Fruit fly (Drosophila melanogaster) whole organism, prepupa: Measurements from ENCODE around the gene CG1738.

Experiments
- CG10631 ChIP-seq: fragments of 200-800 bp; sonication (Bioruptor generic); optimal IDR thresholded peaks from 2 replicates; lab custom pipeline; 2016; ENCODE audit warnings: missing biosample characterization, missing genetic modification characterization
- CG10669 ChIP-seq: fragments of 200-800 bp; sonication (Bioruptor generic); optimal IDR thresholded peaks from 3 replicates; lab custom pipeline; 2018; ENCODE audit warnings: missing biosample characterization, mild to moderate bottlenecking, missing genetic modification characterization, moderate library complexity
- CG11762 ChIP-seq: fragments of 200-800 bp; sonication (Bioruptor generic); optimal IDR thresholded peaks from 3 replicates; lab custom pipeline; 2016; ENCODE audit warnings: missing biosample characterization, missing genetic modification characterization; ENCODE audit not compliant: insufficient read depth
- CG11902 ChIP-seq: fragments of 200-800 bp; sonication (Bioruptor generic); optimal IDR thresholded peaks from 3 replicates; lab custom pipeline; 2016; ENCODE audit warnings: missing biosample characterization, missing genetic modification characterization
- CG3032 ChIP-seq: fragments of 200-800 bp; optimal IDR thresholded peaks from 2 replicates; lab custom pipeline; 2019; ENCODE audit warnings: missing biosample characterization, mild to moderate bottlenecking, missing genetic modification characterization, moderate library complexity
- CG31627 ChIP-seq: fragments of 200-800 bp; sonication (Bioruptor generic); optimal IDR thresholded peaks from 3 replicates; lab custom pipeline; 2016; ENCODE audit warnings: missing biosample characterization, missing genetic modification characterization
- CG32006 ChIP-seq: fragments of 200-800 bp; sonication (Bioruptor generic); optimal IDR thresholded peaks from 3 replicates; lab custom pipeline; 2017; ENCODE audit warnings: missing biosample characterization, mild to moderate bottlenecking, missing genetic modification characterization
- CG3919 ChIP-seq: fragments of 200-800 bp; sonication (Bioruptor generic); optimal IDR thresholded peaks from 3 replicates; lab custom pipeline; 2016; ENCODE audit warnings: missing biosample characterization, missing genetic modification characterization
- CG4318 ChIP-seq: fragments of 200-800 bp; sonication (Bioruptor generic); optimal IDR thresholded peaks from 3 replicates; lab custom pipeline; 2017; ENCODE audit warnings: missing biosample characterization, mild to moderate bottlenecking, missing genetic modification characterization
- CG6163 ChIP-seq: fragments of 200-800 bp; sonication (Bioruptor generic); IDR thresholded peaks from 3 replicates; pipeline ENCODE4 v1.3.6; 2022; ENCODE audit warnings: missing biosample characterization, missing genetic modification characterization
- CG6276 ChIP-seq: fragments of 200-800 bp; sonication (Bioruptor generic); optimal IDR thresholded peaks from 2 replicates; lab custom pipeline; 2017; ENCODE audit warnings: missing biosample characterization, mild to moderate bottlenecking, missing genetic modification characterization
- CG6792 ChIP-seq: fragments of 200-800 bp; sonication (Bioruptor generic); optimal IDR thresholded peaks from 3 replicates; lab custom pipeline; 2016; ENCODE audit warnings: missing biosample characterization, missing genetic modification characterization
- CG6808 ChIP-seq: fragments of 200-800 bp; sonication (Bioruptor generic); optimal IDR thresholded peaks from 3 replicates; lab custom pipeline; 2017; ENCODE audit warnings: missing biosample characterization, missing genetic modification characterization, mild to moderate bottlenecking, moderate library complexity, missing genetic modification reagents
- CG8119 ChIP-seq: fragments of 200-800 bp; sonication (Bioruptor generic); IDR thresholded peaks from 3 replicates; pipeline ENCODE4 v1.3.6; 2022; ENCODE audit warnings: missing biosample characterization, missing genetic modification characterization
- CG8632 ChIP-seq: fragments of 200-800 bp; sonication (Bioruptor generic); optimal IDR thresholded peaks from 3 replicates; lab custom pipeline; 2016; ENCODE audit warnings: missing biosample characterization, missing genetic modification characterization
- CG9139 ChIP-seq: fragments of 200-800 bp; sonication (Bioruptor generic); optimal IDR thresholded peaks from 3 replicates; lab custom pipeline; 2017; ENCODE audit warnings: missing biosample characterization, mild to moderate bottlenecking, missing genetic modification characterization
- Eip78C ChIP-seq: fragments of 200-800 bp; sonication (Bioruptor generic); peaks from one replicate; lab custom pipeline; 2016; ENCODE audit warnings: missing biosample characterization, missing genetic modification characterization
- Eip93F ChIP-seq: fragments of 200-800 bp; sonication (Bioruptor generic); optimal IDR thresholded peaks from 2 replicates; lab custom pipeline; 2016; ENCODE audit warnings: missing biosample characterization, mild to moderate bottlenecking, missing genetic modification characterization
- Ets21C ChIP-seq: fragments of 200-800 bp; sonication (Bioruptor generic); optimal IDR thresholded peaks from 3 replicates; lab custom pipeline; 2016; ENCODE audit warnings: missing biosample characterization, missing genetic modification characterization
- Ets96B ChIP-seq: fragments of 200-800 bp; optimal IDR thresholded peaks from 2 replicates; lab custom pipeline; 2019; ENCODE audit warnings: missing biosample characterization, mild to moderate bottlenecking, missing genetic modification characterization, moderate library complexity
- Gug ChIP-seq: fragments of 200-800 bp; sonication (Bioruptor generic); IDR thresholded peaks from 2 replicates; pipeline ENCODE4 v1.3.6; 2022; ENCODE audit warnings: missing biosample characterization, missing genetic modification characterization
- Hr39 ChIP-seq: fragments of 200-800 bp; sonication (Bioruptor generic); optimal IDR thresholded peaks from 2 replicates; lab custom pipeline; 2016; ENCODE audit warnings: missing biosample characterization, missing genetic modification characterization
- Hr4 ChIP-seq: fragments of 200-800 bp; sonication (Bioruptor generic); optimal IDR thresholded peaks from 3 replicates; lab custom pipeline; 2016; ENCODE audit warnings: missing biosample characterization, missing genetic modification characterization
- Lpt ChIP-seq: fragments of 200-800 bp; sonication (Bioruptor generic); optimal IDR thresholded peaks from 3 replicates; lab custom pipeline; 2016; ENCODE audit warnings: missing biosample characterization, missing genetic modification characterization
- OdsH ChIP-seq: fragments of 200-800 bp; sonication (Bioruptor generic); optimal IDR thresholded peaks from 3 replicates; lab custom pipeline; 2016; ENCODE audit warnings: missing biosample characterization, missing genetic modification characterization
- Smox ChIP-seq: fragments of 200-800 bp; sonication (Bioruptor generic); optimal IDR thresholded peaks from 3 replicates; lab custom pipeline; 2016; ENCODE audit warnings: missing biosample characterization, missing genetic modification characterization
- Sox14 ChIP-seq: fragments of 200-800 bp; sonication (Bioruptor generic); optimal IDR thresholded peaks from 3 replicates; lab custom pipeline; 2016; ENCODE audit warnings: missing biosample characterization, missing genetic modification characterization
- Sox15 ChIP-seq: fragments of 200-800 bp; sonication (Bioruptor generic); optimal IDR thresholded peaks from 3 replicates; lab custom pipeline; 2016; ENCODE audit warnings: missing biosample characterization, missing genetic modification characterization
- achi ChIP-seq: fragments of 200-800 bp; sonication (Bioruptor generic); optimal IDR thresholded peaks from 3 replicates; lab custom pipeline; 2016; ENCODE audit warnings: missing biosample characterization, missing genetic modification characterization
- acj6 ChIP-seq: fragments of 200-800 bp; sonication (Bioruptor generic); optimal IDR thresholded peaks from 3 replicates; lab custom pipeline; 2016; ENCODE audit warnings: missing biosample characterization, missing genetic modification characterization
- cyc ChIP-seq: fragments of 200-800 bp; sonication (Bioruptor generic); optimal IDR thresholded peaks from 3 replicates; lab custom pipeline; 2016; ENCODE audit warnings: missing biosample characterization, missing genetic modification characterization
- dac ChIP-seq: fragments of 200-800 bp; sonication (Bioruptor generic); optimal IDR thresholded peaks from 2 replicates; lab custom pipeline; 2017; ENCODE audit warnings: missing biosample characterization, mild to moderate bottlenecking, missing genetic modification characterization
- dsx ChIP-seq: fragments of 200-800 bp; optimal IDR thresholded peaks from 3 replicates; lab custom pipeline; 2019; ENCODE audit warnings: missing biosample characterization, mild to moderate bottlenecking, missing genetic modification characterization, moderate library complexity; ENCODE audit not compliant: poor library complexity, severe bottlenecking
- eg ChIP-seq: fragments of 200-800 bp; sonication (Bioruptor generic); IDR thresholded peaks from 3 replicates; pipeline ENCODE4 v1.3.6; 2022; ENCODE audit warnings: missing biosample characterization, missing genetic modification characterization
- esn ChIP-seq: fragments of 200-800 bp; sonication (Bioruptor generic); optimal IDR thresholded peaks from 2 replicates; lab custom pipeline; 2016; ENCODE audit warnings: missing biosample characterization, mild to moderate bottlenecking, missing genetic modification characterization, moderate library complexity
- fd59A ChIP-seq: fragments of 200-800 bp; sonication (Bioruptor generic); optimal IDR thresholded peaks from 2 replicates; lab custom pipeline; 2017; ENCODE audit warnings: missing biosample characterization, mild to moderate bottlenecking, missing genetic modification characterization, missing genetic modification reagents
- fd85E ChIP-seq: fragments of 200-800 bp; sonication (Bioruptor generic); optimal IDR thresholded peaks from 3 replicates; lab custom pipeline; 2016; ENCODE audit warnings: missing biosample characterization, missing genetic modification characterization
- fkh ChIP-seq: fragments of 200-800 bp; sonication (Bioruptor generic); optimal IDR thresholded peaks from 3 replicates; lab custom pipeline; 2017; ENCODE audit warnings: missing biosample characterization, mild to moderate bottlenecking, missing genetic modification characterization, moderate library complexity
- net ChIP-seq: fragments of 200-800 bp; sonication (Bioruptor generic); optimal IDR thresholded peaks from 3 replicates; lab custom pipeline; 2016; ENCODE audit warnings: missing biosample characterization, missing genetic modification characterization
- pdm3 ChIP-seq: fragments of 200-800 bp; sonication (Bioruptor generic); optimal IDR thresholded peaks from 3 replicates; lab custom pipeline; 2016; ENCODE audit warnings: missing biosample characterization, missing genetic modification characterization
- salr ChIP-seq, 2 experiments: fragments of 200-800 bp; sonication (Bioruptor generic); optimal IDR thresholded peaks; 3 replicates each; lab custom pipeline; 2016 to 2018; ENCODE audit warnings: missing biosample characterization in 2 of 2, missing genetic modification characterization in 2 of 2, mild to moderate bottlenecking in 1 of 2
- spab ChIP-seq: fragments of 200-800 bp; sonication (Bioruptor generic); optimal IDR thresholded peaks from 2 replicates; lab custom pipeline; 2017; ENCODE audit warnings: missing biosample characterization, mild to moderate bottlenecking, missing genetic modification characterization, missing genetic modification reagents
- ss ChIP-seq, 2 experiments: fragments of 200-800 bp; sonication (Bioruptor generic); optimal IDR thresholded peaks; 2 replicates in 1 of 2; 3 replicates in 1 of 2; lab custom pipeline; 2017 to 2018; ENCODE audit warnings: mild to moderate bottlenecking in 2 of 2, missing biosample characterization in 2 of 2, missing genetic modification characterization in 2 of 2, moderate library complexity in 1 of 2
- svp ChIP-seq: fragments of 200-800 bp; sonication (Bioruptor generic); peaks from one replicate; lab custom pipeline; 2016; ENCODE audit warnings: missing biosample characterization, missing genetic modification characterization
- topi ChIP-seq: fragments of 200-800 bp; sonication (Bioruptor generic); optimal IDR thresholded peaks from 3 replicates; lab custom pipeline; 2016; ENCODE audit warnings: missing biosample characterization, missing genetic modification characterization
- vri ChIP-seq: fragments of 200-800 bp; sonication (Bioruptor generic); optimal IDR thresholded peaks from 3 replicates; lab custom pipeline; 2016; ENCODE audit warnings: missing biosample characterization, mild to moderate bottlenecking, missing genetic modification characterization

Gene CG1738

DNA sequence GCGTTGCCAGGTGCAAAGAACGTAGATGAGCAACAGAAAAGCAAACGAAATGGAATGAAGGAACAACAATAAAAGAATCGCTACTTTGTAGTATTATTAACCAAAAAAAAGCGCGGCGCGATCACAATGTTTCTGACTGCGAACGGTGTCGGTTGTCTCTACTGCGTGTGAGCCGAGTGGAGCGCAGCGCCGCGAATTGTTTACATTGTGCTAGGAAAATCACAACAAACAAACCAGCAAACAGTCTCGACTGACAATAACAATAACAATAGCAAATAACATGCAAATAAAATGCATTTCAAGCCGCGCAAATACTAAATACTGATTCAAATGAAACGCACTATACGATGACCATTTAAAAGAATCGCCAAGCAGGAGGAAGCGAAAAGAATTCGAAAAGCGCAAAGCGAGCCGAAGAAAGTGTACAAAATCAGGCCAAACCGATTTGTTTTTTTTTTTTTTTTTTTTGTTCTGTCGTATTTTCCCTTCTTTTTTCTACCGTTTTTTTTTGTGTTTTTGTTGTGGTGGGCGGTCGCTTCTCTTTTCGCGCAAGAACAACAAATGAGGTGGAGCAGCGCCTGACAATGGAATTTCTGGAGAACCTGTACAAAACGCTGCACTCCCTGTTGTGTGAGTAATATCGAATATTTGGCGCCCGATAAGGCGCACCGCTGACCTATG is 8.8 kb upstream of the CG1738 start, which contains the start of the genes CG34348 and Kap3:
TSS of gene CG34348 (plus strand) at position 6 of the 681 bp plus-strand sequence.
TSS of gene Kap3 (minus strand) at position 217 of the 681 bp plus-strand sequence.
- TF ChIP-seq dsx (GFP tag; lab: Kevin White, UChicago) (peak; percentile 92), CG6163 (GFP tag; lab: Robert Waterston, UW) (peak; percentile 67), eg (GFP tag; lab: Robert Waterston, UW) (peak; percentile 64; the same call in 2 of the 3 replicates), fkh (GFP tag; lab: Kevin White, UChicago) (peak; percentile 3), CG8119 (GFP tag; lab: Robert Waterston, UW) (no peak), CG9139 (GFP tag; lab: Kevin White, UChicago) (peak; percentile 31), CG4318 (GFP tag; lab: Kevin White, UChicago) (no peak), CG6276 (GFP tag; lab: Kevin White, UChicago) (peak; percentile 59), Hr4 (peak; percentile 26)

DNA sequence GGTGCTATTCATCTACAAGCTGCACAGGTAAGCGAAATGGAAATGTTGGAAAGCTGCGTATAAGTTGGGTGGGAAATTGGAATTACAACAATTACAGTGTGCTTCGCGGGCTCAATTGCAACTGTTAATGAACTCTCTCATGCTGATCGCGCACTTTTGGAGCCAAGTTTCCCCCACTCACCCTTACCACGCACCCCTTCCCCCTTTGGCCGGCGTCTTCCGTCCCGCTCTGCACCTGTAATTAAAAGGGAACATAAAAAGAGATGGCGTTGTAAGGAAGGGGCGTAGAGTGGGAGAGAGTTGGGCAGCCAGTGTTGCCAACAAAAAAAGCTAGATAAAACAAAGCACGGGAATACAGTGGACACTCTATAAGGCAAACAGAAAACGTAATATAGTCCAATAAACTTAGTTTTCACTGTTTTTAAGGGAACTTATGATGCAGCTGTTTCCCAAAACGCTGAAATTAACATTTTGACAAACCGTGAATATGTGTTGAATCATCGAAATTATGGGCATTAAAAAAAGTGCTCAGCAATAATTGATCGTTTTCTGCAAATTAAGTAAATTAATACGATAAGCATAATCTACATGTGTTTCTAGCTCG is 8.0 kb upstream of the CG1738 start:
- TF ChIP-seq dac (GFP tag; lab: Kevin White, UChicago) = no peak
- peak in 1 of 2 experiments; percentile 15 for TF ChIP-seq salr (GFP tag; optimal IDR thresholded peaks at IDR 0.05; lab: Kevin White, UChicago)
- peak; percentile 53 for TF ChIP-seq CG32006
- no peak for TF ChIP-seq CG6276 (GFP tag; lab: Kevin White, UChicago)
- peak; percentile 74 for TF ChIP-seq svp (GFP tag; lab: Kevin White, UChicago)
- TF ChIP-seq OdsH (GFP tag; lab: Kevin White, UChicago) = peak; percentile 35
- TF ChIP-seq CG10631 (GFP tag; lab: Kevin White, UChicago) = peak; percentile 14
- peak; percentile 33 for TF ChIP-seq Smox (GFP tag; lab: Kevin White, UChicago)
- peak; percentile 48 for TF ChIP-seq Hr4
- peak; percentile 14 for TF ChIP-seq Ets96B
- peak; percentile 37 for TF ChIP-seq CG6792
- peak; percentile 34 for TF ChIP-seq Hr39 (GFP tag; lab: Kevin White, UChicago)
- no peak for TF ChIP-seq CG11902
- peak; percentile 53; the same call in 2 of the 3 replicates for TF ChIP-seq eg (GFP tag; lab: Robert Waterston, UW)
- TF ChIP-seq dsx (GFP tag; lab: Kevin White, UChicago) = no peak
- peak; percentile 39 for TF ChIP-seq acj6 (GFP tag; lab: Kevin White, UChicago)
- no peak for TF ChIP-seq Lpt
- no peak for TF ChIP-seq fd59A (GFP tag; lab: Kevin White, UChicago)
- no peak for TF ChIP-seq fkh (GFP tag; lab: Kevin White, UChicago)
- TF ChIP-seq achi (GFP tag; lab: Kevin White, UChicago) = peak; percentile 43
- no peak for TF ChIP-seq CG11762 (GFP tag; lab: Kevin White, UChicago)
- no peak for TF ChIP-seq Gug (GFP tag; lab: Robert Waterston, UW)
- no peak for TF ChIP-seq vri (GFP tag; lab: Kevin White, UChicago)
- TF ChIP-seq pdm3 (GFP tag; lab: Kevin White, UChicago) = no peak
- TF ChIP-seq net (GFP tag; lab: Kevin White, UChicago) = no peak
- TF ChIP-seq esn (GFP tag; lab: Kevin White, UChicago) = peak; percentile 28
- TF ChIP-seq Eip78C (GFP tag; lab: Kevin White, UChicago) = peak; percentile 63
- TF ChIP-seq cyc = no peak
- TF ChIP-seq CG6808 (GFP tag; lab: Kevin White, UChicago) = no peak
- peak; percentile 22 for TF ChIP-seq CG3032 (tag; lab: Kevin White, UChicago)
- peak; percentile 5 for TF ChIP-seq Sox15
- TF ChIP-seq topi = peak; percentile 26
- TF ChIP-seq ss (GFP tag; optimal IDR thresholded peaks at IDR 0.05; lab: Kevin White, UChicago) = peak in 1 of 2 experiments; percentile 11
- TF ChIP-seq CG10669 = no peak
- TF ChIP-seq CG3919 (GFP tag; lab: Kevin White, UChicago) = peak; percentile 52
- TF ChIP-seq Ets21C (GFP tag; lab: Kevin White, UChicago) = no peak
- no peak for TF ChIP-seq Eip93F (GFP tag; lab: Kevin White, UChicago)
- TF ChIP-seq CG8632 (GFP tag; lab: Kevin White, UChicago) = no peak
- peak; percentile 29 for TF ChIP-seq CG31627
- no peak for TF ChIP-seq fd85E (GFP tag; lab: Kevin White, UChicago)
- peak; percentile 4 for TF ChIP-seq Sox14 (GFP tag; lab: Kevin White, UChicago)
- TF ChIP-seq spab (GFP tag; lab: Kevin White, UChicago) = no peak
